Fruit fly (Drosophila melanogaster): ENCODE data around the gene Acsx1R.

Acsx1R gene

DNA sequence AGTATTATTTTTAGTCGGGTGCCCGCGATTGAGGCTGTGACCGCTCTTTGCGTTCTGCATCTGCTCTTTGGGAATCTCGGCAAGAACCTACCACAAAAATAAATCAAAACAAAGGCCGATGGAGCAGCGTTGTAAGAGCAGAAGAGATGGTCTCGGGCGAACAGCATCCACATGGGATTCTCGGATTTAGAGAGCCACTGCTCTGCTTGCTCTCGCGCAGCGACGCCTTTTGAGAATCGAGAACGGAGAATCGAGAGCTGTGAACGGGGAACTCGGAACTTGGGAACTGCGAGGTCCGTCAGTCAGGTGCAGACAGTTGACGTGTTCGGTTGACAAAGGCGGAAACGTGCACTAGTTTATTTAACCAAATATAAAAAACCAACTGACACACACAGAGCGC, 46.7 kb downstream of the Acsx1R start, which contains the start of gene GluClalpha:
Gene GluClalpha, plus strand, starts transcription at position 301 of the 400 bp plus-strand sequence.
- TF ChIP-seq CG8478 (optimal IDR thresholded peaks at IDR 0.05): no peak
- no peak for TF ChIP-seq CTCF (optimal IDR thresholded peaks at IDR 0.05)

DNA sequence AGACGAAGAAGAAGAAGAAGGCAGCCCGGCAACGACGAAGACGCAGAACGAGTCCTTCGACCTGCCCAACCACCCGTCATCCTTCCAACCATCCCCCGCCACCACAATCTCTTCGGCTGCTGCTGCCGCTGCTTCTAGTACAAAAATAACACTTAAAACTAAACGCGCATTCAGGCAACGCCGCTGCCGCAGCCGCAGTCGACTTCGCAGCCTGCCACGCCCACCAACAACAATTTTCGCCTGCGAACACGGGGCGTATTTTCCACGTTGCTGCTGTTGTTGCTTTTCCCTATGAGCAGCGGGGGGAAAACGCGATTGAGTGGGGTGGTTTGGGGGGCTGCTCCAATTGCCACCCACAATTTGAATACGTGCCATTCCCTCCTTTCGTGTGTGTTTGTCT, 49.3 kb downstream of the Acsx1R start:
- no peak for TF ChIP-seq CTCF (optimal IDR thresholded peaks at IDR 0.05)
- TF ChIP-seq CG8478 (optimal IDR thresholded peaks at IDR 0.05): no peak

DNA sequence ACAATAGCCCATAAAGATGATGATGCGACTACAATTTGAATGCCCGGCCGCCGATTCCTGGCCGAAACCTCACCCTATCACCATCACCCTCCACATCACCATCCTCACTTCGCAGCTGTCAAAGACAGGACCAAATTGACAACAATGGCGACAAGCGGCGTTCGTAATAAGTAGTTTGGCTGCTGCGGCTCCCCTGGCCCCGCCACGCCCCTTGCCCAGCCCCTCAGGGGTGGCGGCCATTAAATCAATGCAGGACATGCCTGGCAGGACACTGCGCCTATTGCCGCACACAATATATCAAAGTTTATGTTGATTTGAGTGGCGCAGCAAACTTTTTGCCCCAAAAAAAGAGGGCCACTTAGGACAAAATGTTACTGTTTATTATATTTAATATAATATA, 51.5 kb downstream of the Acsx1R start:
- no peak for TF ChIP-seq CTCF (optimal IDR thresholded peaks at IDR 0.05)
- no peak for TF ChIP-seq CG8478 (optimal IDR thresholded peaks at IDR 0.05)
